Fruit fly (Drosophila melanogaster) whole organism, pupa: Measurements from ENCODE around the gene CG3036.

ENCODE experiments used
- CG32121 ChIP-seq: fragments of 200-800 bp; sonication (Bioruptor generic); IDR thresholded peaks from 2 replicates; pipeline ENCODE4 v1.3.6; 2022; ENCODE audit warnings: missing biosample characterization, missing genetic modification characterization
- Snoo ChIP-seq: fragments of 200-800 bp; sonication (Bioruptor generic); optimal IDR thresholded peaks from 3 replicates; lab custom pipeline; 2017; ENCODE audit warnings: missing biosample characterization, mild to moderate bottlenecking, missing genetic modification characterization, inconsistent platforms

DNA sequence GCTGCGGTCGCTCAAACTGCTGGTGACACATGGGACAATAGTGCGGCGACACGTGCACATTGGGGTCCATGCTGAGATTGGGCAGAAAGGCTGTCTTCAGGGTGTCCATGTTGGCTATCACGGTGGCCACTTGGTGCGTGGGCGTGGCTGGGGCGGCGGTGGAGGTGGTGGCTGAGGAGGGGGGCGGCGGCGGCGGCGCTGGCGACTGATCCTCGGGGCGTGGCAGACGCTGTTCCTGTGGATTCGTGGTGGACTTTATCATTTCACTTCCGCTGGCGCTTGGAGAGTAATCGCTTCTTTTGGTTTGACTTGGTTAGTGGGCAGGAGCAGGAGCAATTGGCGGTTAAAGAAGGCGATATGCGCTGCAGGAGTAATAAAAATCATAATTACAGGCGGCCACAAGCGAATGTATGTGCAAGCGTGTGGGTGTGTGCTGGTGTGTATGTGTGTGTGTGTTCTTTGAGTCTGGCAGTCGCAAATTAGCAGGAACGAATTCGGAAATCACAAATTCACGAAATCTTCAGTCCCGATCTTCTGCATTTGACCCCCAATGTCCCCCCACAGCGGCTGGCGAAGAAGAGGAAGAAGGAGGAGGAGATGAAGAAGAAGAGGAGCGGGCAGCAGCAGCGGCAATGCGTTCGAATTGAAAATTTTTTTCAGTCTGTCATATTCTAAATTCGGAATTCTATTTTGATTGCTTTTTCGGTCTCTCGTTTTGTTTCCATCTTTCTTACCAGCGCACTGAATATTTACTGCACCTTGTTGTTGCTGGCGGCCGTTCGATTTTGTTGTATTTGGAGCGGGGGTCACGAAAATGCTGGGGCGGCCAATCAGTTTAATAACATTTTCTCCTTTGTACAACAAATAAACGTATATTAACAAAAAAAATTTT, 9.5 kb upstream of the CG3036 start:
- TF ChIP-seq CG32121 (GFP tag; lab: Robert Waterston, UW) (no peak), Snoo (tag; lab: Kevin White, UChicago) (no peak)
